Fruit fly (Drosophila melanogaster) whole organism, embryonic: ENCODE measurements around the gene pigs.

Experiments
- Abd-B ChIP-seq: fragments of 200-800 bp; sonication (Bioruptor generic); optimal IDR thresholded peaks from 2 replicates; lab custom pipeline; 2018; ENCODE audit warnings: missing biosample characterization, mild to moderate bottlenecking, missing genetic modification characterization, moderate library complexity
- C15 ChIP-seq: fragments of 200-800 bp; sonication (Bioruptor generic); IDR thresholded peaks from 3 replicates; pipeline ENCODE4 v1.3.6; 2022; ENCODE audit warnings: missing biosample characterization, missing genetic modification characterization
- CG12236 ChIP-seq: fragments of 200-800 bp; sonication (Bioruptor generic); optimal IDR thresholded peaks from 2 replicates; lab custom pipeline; 2016; ENCODE audit warnings: missing biosample characterization, missing genetic modification characterization
- CG1233 ChIP-seq: fragments of 200-800 bp; sonication (Bioruptor generic); optimal IDR thresholded peaks from 4 replicates; lab custom pipeline; 2018; ENCODE audit warnings: missing biosample characterization, mild to moderate bottlenecking, missing genetic modification characterization
- CG12391 ChIP-seq: fragments of 200-800 bp; sonication (Bioruptor generic); optimal IDR thresholded peaks from 3 replicates; lab custom pipeline; 2018; ENCODE audit warnings: missing biosample characterization, mild to moderate bottlenecking, missing genetic modification characterization, moderate library complexity
- CG12744 ChIP-seq: fragments of 200-800 bp; sonication (Bioruptor generic); optimal IDR thresholded peaks from 2 replicates; lab custom pipeline; 2016; ENCODE audit warnings: missing biosample characterization, missing genetic modification characterization
- CG15479 ChIP-seq: fragments of 200-800 bp; sonication (Bioruptor generic); optimal IDR thresholded peaks from 3 replicates; lab custom pipeline; 2019; ENCODE audit warnings: missing biosample characterization, mild to moderate bottlenecking, missing genetic modification characterization, moderate library complexity
- CG17186 ChIP-seq: fragments of 200-800 bp; sonication (Bioruptor generic); optimal IDR thresholded peaks from 3 replicates; lab custom pipeline; 2017; ENCODE audit warnings: missing biosample characterization, missing genetic modification reagents, missing genetic modification characterization
- CG18476 ChIP-seq: fragments of 200-800 bp; sonication (Bioruptor generic); optimal IDR thresholded peaks from 2 replicates; lab custom pipeline; 2016; ENCODE audit warnings: missing biosample characterization, mild to moderate bottlenecking, missing genetic modification characterization
- CG18599 ChIP-seq: fragments of 200-800 bp; sonication (Bioruptor generic); optimal IDR thresholded peaks from 3 replicates; lab custom pipeline; 2017; ENCODE audit warnings: missing biosample characterization, missing genetic modification characterization, mild to moderate bottlenecking, moderate library complexity, missing genetic modification reagents
- CG18764 ChIP-seq: fragments of 200-800 bp; sonication (Bioruptor generic); optimal IDR thresholded peaks from 3 replicates; lab custom pipeline; 2016; ENCODE audit warnings: missing biosample characterization, missing genetic modification characterization
- CG33213 ChIP-seq: fragments of 200-800 bp; sonication (Bioruptor generic); optimal IDR thresholded peaks from 3 replicates; lab custom pipeline; 2016; ENCODE audit warnings: missing biosample characterization, missing genetic modification characterization
- CG3995 ChIP-seq: fragments of 200-800 bp; sonication (Bioruptor generic); optimal IDR thresholded peaks from 3 replicates; lab custom pipeline; 2016; ENCODE audit warnings: missing biosample characterization, missing genetic modification characterization
- CG4404 ChIP-seq: fragments of 200-800 bp; sonication (Bioruptor generic); IDR thresholded peaks from 2 replicates; pipeline ENCODE4 v1.3.6; 2022; ENCODE audit warnings: missing biosample characterization, missing genetic modification characterization
- CG4617 ChIP-seq: fragments of 200-800 bp; sonication (Bioruptor generic); optimal IDR thresholded peaks from 3 replicates; lab custom pipeline; 2016; ENCODE audit warnings: missing biosample characterization, missing genetic modification characterization, borderline replicate concordance
- CG4820 ChIP-seq: fragments of 200-800 bp; sonication (Bioruptor generic); optimal IDR thresholded peaks from 3 replicates; lab custom pipeline; 2016; ENCODE audit warnings: missing biosample characterization, missing genetic modification characterization
- CG5953 ChIP-seq: fragments of 200-800 bp; sonication (Bioruptor generic); IDR thresholded peaks from 2 replicates; pipeline ENCODE4 v1.3.6; 2022; ENCODE audit warnings: missing biosample characterization, missing genetic modification characterization
- CG6854 ChIP-seq: fragments of 200-800 bp; sonication (Bioruptor generic); optimal IDR thresholded peaks from 3 replicates; lab custom pipeline; 2017; ENCODE audit warnings: missing biosample characterization, mild to moderate bottlenecking, missing genetic modification characterization
- CG7839 ChIP-seq: fragments of 200-800 bp; sonication (Bioruptor generic); optimal IDR thresholded peaks from 3 replicates; lab custom pipeline; 2018; ENCODE audit warnings: missing biosample characterization, mild to moderate bottlenecking, missing genetic modification characterization, moderate library complexity
- CTCF ChIP-seq: fragments of 200-800 bp; sonication (Bioruptor generic); optimal IDR thresholded peaks from 2 replicates; lab custom pipeline; 2017; ENCODE audit warnings: missing biosample characterization, mild to moderate bottlenecking, missing genetic modification characterization, moderate library complexity
- CoRest ChIP-seq: fragments of 200-800 bp; sonication (Bioruptor generic); optimal IDR thresholded peaks from 3 replicates; lab custom pipeline; 2018; ENCODE audit warnings: missing biosample characterization, mild to moderate bottlenecking, missing genetic modification characterization, moderate library complexity
- Dip2 ChIP-seq: fragments of 200-800 bp; sonication (Bioruptor generic); IDR thresholded peaks from 2 replicates; pipeline ENCODE4 v1.3.6; 2022; ENCODE audit warnings: missing biosample characterization, missing genetic modification characterization
- Ets97D ChIP-seq: fragments of 200-800 bp; sonication (Bioruptor generic); optimal IDR thresholded peaks from 3 replicates; lab custom pipeline; 2016; ENCODE audit warnings: missing biosample characterization, missing genetic modification characterization
- GATAe ChIP-seq: fragments of 200-800 bp; sonication (Bioruptor generic); conservative IDR thresholded peaks from 2 replicates; pipeline ENCODE4 v1.3.6; 2022; ENCODE audit warnings: missing biosample characterization, missing genetic modification characterization
- Hand ChIP-seq: fragments of 200-800 bp; sonication (Bioruptor generic); optimal IDR thresholded peaks from 2 replicates; lab custom pipeline; 2017; ENCODE audit warnings: mild to moderate bottlenecking, missing biosample characterization, missing genetic modification reagents, missing genetic modification characterization
- HmgD ChIP-seq: fragments of 200-800 bp; sonication (Bioruptor generic); optimal IDR thresholded peaks from 3 replicates; lab custom pipeline; 2016; ENCODE audit warnings: missing biosample characterization, missing genetic modification characterization
- Kr ChIP-seq: fragments of 200-800 bp; sonication (Bioruptor generic); optimal IDR thresholded peaks from 2 replicates; lab custom pipeline; 2017; ENCODE audit warnings: missing biosample characterization, mild to moderate bottlenecking, missing genetic modification characterization
- MESR4 ChIP-seq: fragments of 200-800 bp; sonication (Bioruptor generic); optimal IDR thresholded peaks from 2 replicates; lab custom pipeline; 2018; ENCODE audit warnings: missing biosample characterization, mild to moderate bottlenecking, missing genetic modification characterization, moderate library complexity
- Sox102F ChIP-seq: fragments of 200-800 bp; sonication (Bioruptor generic); optimal IDR thresholded peaks from 2 replicates; lab custom pipeline; 2018; ENCODE audit warnings: missing biosample characterization, mild to moderate bottlenecking, missing genetic modification characterization, moderate library complexity
- Sry-δ ChIP-seq: fragments of 200-800 bp; sonication (Bioruptor generic); optimal IDR thresholded peaks from 2 replicates; lab custom pipeline; 2016; ENCODE audit warnings: missing biosample characterization, missing genetic modification characterization
- ab ChIP-seq: fragments of 200-800 bp; sonication (Bioruptor generic); optimal IDR thresholded peaks from 2 replicates; lab custom pipeline; 2016; ENCODE audit warnings: missing biosample characterization, missing genetic modification characterization
- abd-A ChIP-seq: fragments of 200-800 bp; sonication (Bioruptor generic); optimal IDR thresholded peaks from 3 replicates; lab custom pipeline; 2019; ENCODE audit warnings: missing biosample characterization, mild to moderate bottlenecking, missing genetic modification characterization, moderate library complexity
- ap ChIP-seq: fragments of 200-800 bp; sonication (Bioruptor generic); IDR thresholded peaks from 2 replicates; pipeline ENCODE4 v1.3.6; 2022; ENCODE audit warnings: missing biosample characterization, missing genetic modification characterization
- bab2 ChIP-seq: fragments of 200-800 bp; sonication (Bioruptor generic); optimal IDR thresholded peaks from 2 replicates; lab custom pipeline; 2016; ENCODE audit warnings: missing biosample characterization, missing genetic modification characterization
- bigmax ChIP-seq: fragments of 200-800 bp; sonication (Bioruptor generic); optimal IDR thresholded peaks from 2 replicates; lab custom pipeline; 2018; ENCODE audit warnings: missing biosample characterization, mild to moderate bottlenecking, missing genetic modification characterization
- corto ChIP-seq: fragments of 200-800 bp; sonication (Bioruptor generic); optimal IDR thresholded peaks from 2 replicates; lab custom pipeline; 2016; ENCODE audit warnings: missing biosample characterization, mild to moderate bottlenecking, missing genetic modification characterization, moderate library complexity
- croc ChIP-seq: fragments of 200-800 bp; sonication (Bioruptor generic); conservative IDR thresholded peaks from 3 replicates; pipeline ENCODE4 v1.3.6; 2022; ENCODE audit warnings: missing biosample characterization, missing genetic modification characterization
- da ChIP-seq: fragments of 200-800 bp; sonication (Bioruptor generic); optimal IDR thresholded peaks from 2 replicates; lab custom pipeline; 2016; ENCODE audit warnings: missing biosample characterization, missing genetic modification characterization
- dimm ChIP-seq: fragments of 200-800 bp; sonication (Bioruptor generic); IDR thresholded peaks from 2 replicates; pipeline ENCODE4 v1.3.6; 2022; ENCODE audit warnings: missing biosample characterization, missing genetic modification characterization
- dmrt99B ChIP-seq: fragments of 200-800 bp; sonication (Bioruptor generic); optimal IDR thresholded peaks from 2 replicates; lab custom pipeline; 2018; ENCODE audit warnings: missing biosample characterization, mild to moderate bottlenecking, missing genetic modification characterization, moderate library complexity
- dysf ChIP-seq: fragments of 200-800 bp; sonication (Bioruptor generic); IDR thresholded peaks from 3 replicates; pipeline ENCODE4 v1.3.6; 2022; ENCODE audit warnings: missing biosample characterization, missing genetic modification characterization
- fd96Cb ChIP-seq: fragments of 200-800 bp; sonication (Bioruptor generic); optimal IDR thresholded peaks from 2 replicates; lab custom pipeline; 2018; ENCODE audit warnings: missing biosample characterization, mild to moderate bottlenecking, missing genetic modification characterization, moderate library complexity
- fru ChIP-seq: fragments of >200 bp; optimal IDR thresholded peaks from 2 replicates; lab custom pipeline; 2017
- ftz-f1 ChIP-seq: fragments of 200-800 bp; sonication (Bioruptor generic); optimal IDR thresholded peaks from 2 replicates; lab custom pipeline; 2016; ENCODE audit warnings: missing biosample characterization, missing genetic modification characterization
- hb ChIP-seq: fragments of 200-800 bp; sonication (Bioruptor generic); IDR thresholded peaks from 3 replicates; pipeline ENCODE4 v1.3.6; 2022; ENCODE audit warnings: missing biosample characterization, missing genetic modification characterization; ENCODE audit not compliant: partially characterized antibody
- jing ChIP-seq: fragments of 200-800 bp; sonication (Bioruptor generic); optimal IDR thresholded peaks from 2 replicates; lab custom pipeline; 2018; ENCODE audit warnings: missing biosample characterization, mild to moderate bottlenecking, missing genetic modification characterization
- luna ChIP-seq: fragments of 200-800 bp; sonication (Bioruptor generic); optimal IDR thresholded peaks from 2 replicates; lab custom pipeline; 2016; ENCODE audit warnings: missing biosample characterization, missing genetic modification characterization
- scrt ChIP-seq: fragments of 200-800 bp; sonication (Bioruptor generic); optimal IDR thresholded peaks from 2 replicates; lab custom pipeline; 2018; ENCODE audit warnings: missing biosample characterization, mild to moderate bottlenecking, missing genetic modification characterization, moderate library complexity
- seq ChIP-seq: fragments of 200-800 bp; sonication (Bioruptor generic); IDR thresholded peaks from 2 replicates; pipeline ENCODE4 v1.3.6; 2022; ENCODE audit warnings: missing biosample characterization, missing genetic modification characterization
- slp2 ChIP-seq: fragments of 200-800 bp; sonication (Bioruptor generic); optimal IDR thresholded peaks from 2 replicates; lab custom pipeline; 2016; ENCODE audit warnings: missing biosample characterization, missing genetic modification characterization
- ssp ChIP-seq: fragments of 200-800 bp; sonication (Bioruptor generic); IDR thresholded peaks from 2 replicates; pipeline ENCODE4 v1.3.6; 2022; ENCODE audit warnings: missing biosample characterization, missing genetic modification characterization
- zf30C ChIP-seq: fragments of 200-800 bp; sonication (Bioruptor generic); optimal IDR thresholded peaks from 3 replicates; lab custom pipeline; 2018; ENCODE audit warnings: missing biosample characterization, mild to moderate bottlenecking, missing genetic modification characterization

The pigs gene

dm6 chrX:6599233-6599632, 629 bp upstream of the pigs start (continued):
- TF ChIP-seq CG7839 (tag; lab: Kevin White, UChicago): peak; percentile 94
- TF ChIP-seq CG5953 (GFP tag; lab: Robert Waterston, UW): peak; percentile 63
- no peak for TF ChIP-seq jing (GFP tag; lab: Kevin White, UChicago)
- TF ChIP-seq CG18599 (GFP tag; lab: Kevin White, UChicago): peak; percentile 94
- TF ChIP-seq CG4617 (GFP tag; lab: Kevin White, UChicago): peak; percentile 29
- peak; percentile 7 for TF ChIP-seq MESR4 (GFP tag; lab: Kevin White, UChicago)
- TF ChIP-seq fru (lab: Kevin White, UChicago): no peak
- peak; percentile 65 for TF ChIP-seq croc (GFP tag; lab: Robert Waterston, UW)
- no peak for TF ChIP-seq bigmax (GFP tag; lab: Kevin White, UChicago)
- TF ChIP-seq CG18764 (GFP tag; lab: Kevin White, UChicago): peak; percentile 83
- no peak for TF ChIP-seq CG12391
- no peak for TF ChIP-seq ab (GFP tag; lab: Kevin White, UChicago)
- TF ChIP-seq Sox102F (GFP tag; lab: Kevin White, UChicago): no peak
- peak; percentile 86 for TF ChIP-seq CG1233 (GFP tag; lab: Kevin White, UChicago)
- TF ChIP-seq Hand (GFP tag; lab: Kevin White, UChicago): no peak
- peak; percentile 72 for TF ChIP-seq CG6854
- peak; percentile 36 for TF ChIP-seq CG17186 (GFP tag; lab: Kevin White, UChicago)
- peak; percentile 85 for TF ChIP-seq slp2
- no peak for TF ChIP-seq zf30C (GFP tag; lab: Kevin White, UChicago)
- peak; percentile 52 for TF ChIP-seq Sry-δ
- peak; percentile 94 for TF ChIP-seq CG18476
- TF ChIP-seq CG4404 (GFP tag; lab: Robert Waterston, UW): peak; percentile 90
- TF ChIP-seq CG15479 (GFP tag; lab: Kevin White, UChicago): no peak
- no peak for TF ChIP-seq CG12236 (GFP tag; lab: Kevin White, UChicago)
- TF ChIP-seq CG12744 (GFP tag; lab: Kevin White, UChicago): peak; percentile 90
- peak; percentile 86 for TF ChIP-seq GATAe (GFP tag; lab: Robert Waterston, UW)
- peak; percentile 59; the same call in 1 of the 2 replicates for TF ChIP-seq Dip2
- TF ChIP-seq luna: peak; percentile 86
- peak; percentile 87 for TF ChIP-seq CG33213 (GFP tag; lab: Kevin White, UChicago)
- peak; percentile 91 for TF ChIP-seq ssp (GFP tag; lab: Robert Waterston, UW)
- no peak for TF ChIP-seq da
- TF ChIP-seq dimm (GFP tag; lab: Robert Waterston, UW): peak; percentile 94
- TF ChIP-seq scrt (GFP tag; lab: Kevin White, UChicago): peak; percentile 83
- peak; percentile 23 for TF ChIP-seq CoRest (tag; lab: Kevin White, UChicago)
- TF ChIP-seq abd-A (tag; lab: Kevin White, UChicago): no peak
- TF ChIP-seq HmgD (GFP tag; lab: Kevin White, UChicago): peak; percentile 57
- TF ChIP-seq hb (GFP tag; lab: Robert Waterston, UW): no peak
- peak; percentile 94 for TF ChIP-seq dysf (GFP tag; lab: Robert Waterston, UW)
- TF ChIP-seq ap: peak; percentile 72
- peak; percentile 73 for TF ChIP-seq Abd-B (GFP tag; lab: Kevin White, UChicago)
- peak; percentile 86 for TF ChIP-seq C15 (GFP tag; lab: Robert Waterston, UW)
- peak; percentile 70 for TF ChIP-seq Ets97D
- peak; percentile 86 for TF ChIP-seq bab2 (GFP tag; lab: Kevin White, UChicago)
- no peak for TF ChIP-seq corto
- peak; percentile 91 for TF ChIP-seq dmrt99B (tag; lab: Kevin White, UChicago)
- TF ChIP-seq Kr: no peak
- TF ChIP-seq fd96Cb (tag; lab: Kevin White, UChicago): peak; percentile 90
- TF ChIP-seq seq (GFP tag; lab: Robert Waterston, UW): no peak
- peak; percentile 45 for TF ChIP-seq CTCF
- peak; percentile 44 for TF ChIP-seq CG3995 (GFP tag; lab: Kevin White, UChicago)
- peak; percentile 87 for TF ChIP-seq CG4820 (GFP tag; lab: Kevin White, UChicago)
- TF ChIP-seq ftz-f1 (GFP tag; lab: Kevin White, UChicago): peak; percentile 62
